Worm (Caenorhabditis elegans): ENCODE data around the gene T19C9.10.
"Not testable (repeated sequence)": the region's sequence is repeated elsewhere in the genome, so short reads cannot be mapped to it uniquely, and the experiment has no call there.

The T19C9.10 gene

DNA sequence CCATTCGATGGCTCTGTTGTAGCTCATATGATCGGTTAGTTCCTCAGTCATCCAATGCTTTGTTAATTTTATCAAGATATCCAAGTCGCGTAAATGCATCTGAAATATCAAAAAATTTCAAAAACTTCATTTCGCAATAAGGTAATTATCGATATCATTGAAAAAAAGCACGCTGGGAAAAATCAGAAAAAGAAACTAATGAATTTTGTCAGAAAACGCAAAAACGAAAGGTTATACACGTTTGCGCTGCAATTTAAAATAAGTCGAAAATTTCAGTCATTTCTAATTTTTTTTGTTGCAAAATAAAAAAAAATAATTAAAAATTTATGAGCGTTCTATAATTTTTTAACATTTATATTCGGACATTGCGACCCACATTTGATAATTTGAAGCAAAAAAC is 28.5 kb downstream of the T19C9.10 start, which contains the start of gene K10G4.3:
K10G4.3 (minus strand) TSS at position 101 of the 400 bp plus-strand sequence.
- not testable (repeated sequence) for TF ChIP-seq hlh-26 (GFP tag; conservative IDR thresholded peaks at IDR 0.05); unc-62 (GFP tag; optimal IDR thresholded peaks at IDR 0.05); Y95B8A.8 (GFP tag; IDR thresholded peaks at IDR 0.05)

DNA sequence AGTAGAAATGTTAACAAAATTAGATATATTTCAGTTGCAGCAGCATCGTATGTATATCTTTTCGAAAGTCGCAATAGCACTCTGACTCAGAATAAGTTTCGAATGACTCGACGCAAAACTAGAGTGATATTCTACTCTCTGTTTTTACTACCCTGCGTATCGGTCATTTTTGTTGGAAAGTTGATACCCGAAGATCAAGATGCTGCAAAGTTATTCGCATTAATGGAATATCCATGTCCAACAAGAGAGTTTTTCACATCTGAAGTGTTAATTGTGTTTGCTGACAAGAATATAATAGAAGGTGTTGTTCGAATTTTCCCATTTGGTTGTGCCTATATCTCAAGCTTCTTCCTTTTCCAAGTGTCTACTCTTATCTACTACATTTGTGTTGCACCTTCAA is 35.7 kb downstream of the T19C9.10 start:
- no peak for TF ChIP-seq lin-54 (GFP tag; optimal IDR thresholded peaks at IDR 0.05)
- no peak for TF ChIP-seq Y95B8A.8 (GFP tag; IDR thresholded peaks at IDR 0.05)
- TF ChIP-seq madf-10 (tag; optimal IDR thresholded peaks at IDR 0.05): no peak
- TF ChIP-seq F57A8.1 (GFP tag; optimal IDR thresholded peaks at IDR 0.05): no peak
- TF ChIP-seq F22D6.2 (tag; optimal IDR thresholded peaks at IDR 0.05): no peak
- TF ChIP-seq egl-18 (GFP tag; IDR thresholded peaks at IDR 0.05): no peak
- no peak for TF ChIP-seq F33H1.4 (GFP tag; IDR thresholded peaks at IDR 0.05)
- TF ChIP-seq tlf-1 (GFP tag; optimal IDR thresholded peaks at IDR 0.05): no peak
- TF ChIP-seq B0336.3 (GFP tag; IDR thresholded peaks at IDR 0.05): no peak
- no peak for TF ChIP-seq F10E7.11 (tag; optimal IDR thresholded peaks at IDR 0.05)
- no peak for TF ChIP-seq ekl-4 (GFP tag; IDR thresholded peaks at IDR 0.05)
- no peak for TF ChIP-seq lin-26 (GFP tag; IDR thresholded peaks at IDR 0.05)
- no peak for TF ChIP-seq ets-4 (GFP tag; optimal IDR thresholded peaks at IDR 0.05)
- no peak for TF ChIP-seq B0261.1 (tag; optimal IDR thresholded peaks at IDR 0.05)
- TF ChIP-seq ceh-40 (GFP tag; IDR thresholded peaks at IDR 0.05): no peak
- TF ChIP-seq tbx-9 (tag; optimal IDR thresholded peaks at IDR 0.05; ENCODE audit: borderline replicate concordance): no peak
- no peak for TF ChIP-seq hmg-20 (GFP tag; IDR thresholded peaks at IDR 0.05)

DNA sequence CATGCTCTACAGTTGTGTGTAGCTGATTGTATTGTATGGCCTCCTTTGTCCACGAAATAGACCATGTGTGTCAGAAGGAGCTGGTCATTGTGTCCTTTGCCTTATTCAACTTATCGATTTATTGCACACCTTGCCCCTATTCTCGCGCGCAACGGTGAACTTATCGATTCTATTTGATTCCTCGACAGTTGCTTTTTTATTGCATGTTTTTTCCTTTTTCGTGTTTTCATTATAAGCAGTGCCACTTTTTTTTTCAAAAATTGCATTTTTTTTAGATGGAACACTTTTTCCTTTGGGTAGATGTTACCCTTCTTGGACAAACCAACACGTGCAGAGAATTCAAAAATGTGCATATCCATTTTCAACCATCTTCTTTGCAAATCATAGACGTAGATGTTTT is 36.9 kb downstream of the T19C9.10 start, which contains the start of gene K10G4.10:
K10G4.10 (plus strand) TSS at position 301 of the 400 bp plus-strand sequence.
- TF ChIP-seq dpff-1 (tag; optimal IDR thresholded peaks at IDR 0.05) (no peak), zim-3 (tag; optimal IDR thresholded peaks at IDR 0.05) (no peak), ekl-4 (GFP tag; IDR thresholded peaks at IDR 0.05) (no peak), attf-5 (GFP tag; optimal IDR thresholded peaks at IDR 0.05) (no peak), rpc-1 (optimal IDR thresholded peaks at IDR 0.05) (no peak), rpc-1 (tag; optimal IDR thresholded peaks at IDR 0.05) (no peak), die-1 (tag; optimal IDR thresholded peaks at IDR 0.05) (no peak), hlh-26 (GFP tag; conservative IDR thresholded peaks at IDR 0.05) (no peak), snpc-1.3 (tag; optimal IDR thresholded peaks at IDR 0.05; ENCODE audit: insufficient read depth) (no peak), somi-1 (GFP tag; optimal IDR thresholded peaks at IDR 0.05) (no peak), hmg-20 (GFP tag; IDR thresholded peaks at IDR 0.05) (no peak), zfh-2 (GFP tag; conservative IDR thresholded peaks at IDR 0.05) (no peak), unc-62 (GFP tag; optimal IDR thresholded peaks at IDR 0.05) (no peak)

DNA sequence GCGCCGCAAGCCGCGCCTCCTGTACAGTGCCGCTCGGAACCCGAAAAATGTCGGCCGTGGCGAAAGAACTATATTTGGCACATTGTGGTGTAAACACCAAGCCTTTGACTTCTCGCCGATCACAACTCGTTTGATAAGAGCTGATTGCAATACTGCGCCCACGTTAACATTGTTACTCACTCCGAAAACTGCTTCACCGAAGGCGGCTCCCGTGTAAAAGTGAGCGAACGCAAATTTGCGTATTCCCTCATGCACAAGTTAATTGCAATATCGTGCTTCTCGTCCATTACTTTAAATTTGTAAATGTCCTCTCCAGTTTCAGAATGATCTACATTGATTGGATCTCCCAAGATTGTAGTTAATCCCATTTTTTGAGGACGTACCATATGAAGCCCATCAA is 47.8 kb downstream of the T19C9.10 start:
- TF ChIP-seq attf-6 (GFP tag; IDR thresholded peaks at IDR 0.05): no peak
